Fruit fly (Drosophila melanogaster): ENCODE results near the gene Hipk.

Hipk gene

DNA sequence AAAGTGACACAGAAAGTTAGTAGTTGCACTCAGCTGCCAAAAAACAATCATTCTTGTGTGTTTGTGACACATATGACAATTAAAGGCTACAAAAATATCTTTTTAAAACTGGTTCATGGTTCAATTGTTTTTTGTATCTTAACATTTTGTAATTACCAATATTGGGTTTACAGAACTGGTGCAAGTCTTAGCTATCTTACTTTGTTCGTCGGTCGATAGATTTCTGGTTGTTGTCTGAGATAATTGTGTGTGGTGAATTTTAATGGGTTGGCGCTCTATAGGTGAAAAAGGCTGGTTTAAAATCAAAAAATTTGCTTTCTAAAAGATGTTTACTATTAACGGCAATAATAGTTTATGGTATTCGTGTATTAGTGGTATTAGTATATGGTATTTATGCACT is 61.8 kb downstream of the Hipk start (continued):
- TF ChIP-seq CG2199 (GFP tag; IDR thresholded peaks at IDR 0.05) (0 out of 3 replicates have a peak, but pooled peaks have one; percentile 50), unc-4 (GFP tag; IDR thresholded peaks at IDR 0.05; ENCODE audit: partially characterized antibody) (peak; percentile 68), hbn (GFP tag; IDR thresholded peaks at IDR 0.05; ENCODE audit: partially characterized antibody) (peak; percentile 43; the same call in 1 of the 2 replicates), Meics (GFP tag; optimal IDR thresholded peaks at IDR 0.05) (no peak), CG14965 (GFP tag; optimal IDR thresholded peaks at IDR 0.05; ENCODE audit: borderline replicate concordance) (no peak), trem (tag; optimal IDR thresholded peaks at IDR 0.05) (peak; percentile 39), tap (tag; optimal IDR thresholded peaks at IDR 0.05) (no peak), gfzf (GFP tag; optimal IDR thresholded peaks at IDR 0.05) (peak; percentile 49), CTCF (GFP tag; optimal IDR thresholded peaks at IDR 0.05) (peak; percentile 80), zen (tag; optimal IDR thresholded peaks at IDR 0.05) (peak; percentile 67), Dp (GFP tag; optimal IDR thresholded peaks at IDR 0.05) (peak; percentile 80), CG14710 (tag; optimal IDR thresholded peaks at IDR 0.05) (peak; percentile 25), E2f2 (GFP tag; IDR thresholded peaks at IDR 0.05) (peak; percentile 90), exex (tag; optimal IDR thresholded peaks at IDR 0.05) (peak; percentile 64), phol (tag; optimal IDR thresholded peaks at IDR 0.05) (peak; percentile 10)

DNA sequence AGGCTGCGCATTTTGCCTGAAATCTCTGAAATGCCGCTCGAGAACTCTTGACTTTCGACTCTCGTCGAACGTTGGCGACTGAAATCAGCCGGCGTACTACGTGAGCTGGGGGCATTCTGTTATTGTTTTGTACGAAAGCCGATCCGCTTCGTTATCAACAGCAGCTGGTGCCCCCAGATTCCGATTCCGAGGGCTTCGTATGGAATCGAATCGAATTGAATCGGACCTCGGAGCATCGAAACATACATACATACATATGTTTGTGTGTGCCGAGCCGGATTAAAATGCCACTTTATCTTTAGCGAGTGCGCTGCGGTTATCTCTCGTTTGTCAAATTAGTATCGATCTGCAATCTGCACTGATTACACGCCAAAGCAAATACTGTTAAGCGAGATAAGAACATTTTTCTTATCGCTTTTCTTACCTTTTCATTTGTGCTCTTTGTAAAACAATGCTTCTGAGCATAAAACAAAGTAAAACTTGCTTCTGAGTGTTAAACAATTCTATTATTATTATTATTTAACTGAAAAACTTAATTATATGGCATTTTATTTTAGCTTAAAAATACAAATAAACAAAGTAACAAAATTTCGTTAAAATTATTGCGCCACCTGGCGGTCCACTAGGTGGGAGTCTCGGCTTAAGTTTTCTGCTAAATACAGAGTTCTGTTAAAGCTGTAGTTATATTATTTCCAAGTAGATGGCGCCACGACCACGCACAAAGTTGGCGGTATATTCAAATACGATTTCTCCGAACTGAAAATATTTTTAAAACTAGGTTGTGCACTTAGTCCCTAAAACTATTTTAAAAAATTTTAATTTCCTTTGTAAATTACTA is 63.8 kb downstream of the Hipk start, which contains the start of gene Reg-2:
TSS of gene Reg-2 (minus strand) at position 80 of the 838 bp plus-strand sequence.
- TF ChIP-seq E2f2 (GFP tag; IDR thresholded peaks at IDR 0.05) (peak; percentile 96), bab2 (GFP tag; optimal IDR thresholded peaks at IDR 0.05) (no peak), prd (optimal IDR thresholded peaks at IDR 0.05) (no peak), prd (GFP tag; IDR thresholded peaks at IDR 0.05) (peak; percentile 14; the same call in 1 of the 3 replicates), otp (GFP tag; IDR thresholded peaks at IDR 0.05) (no peak), CG7839 (tag; optimal IDR thresholded peaks at IDR 0.05) (peak; percentile 34), CG31224 (GFP tag; IDR thresholded peaks at IDR 0.05) (no peak), Xbp1 (GFP tag; optimal IDR thresholded peaks at IDR 0.05) (peak; percentile 33), Six4 (GFP tag; optimal IDR thresholded peaks at IDR 0.05) (no peak), CG10959 (GFP tag; IDR thresholded peaks at IDR 0.05) (no peak), sqz (GFP tag; optimal IDR thresholded peaks at IDR 0.05) (peak; percentile 6), gem (tag; optimal IDR thresholded peaks at IDR 0.05) (peak; percentile 32), pzg (GFP tag; optimal IDR thresholded peaks at IDR 0.05) (peak; percentile 28), CG4854 (GFP tag; optimal IDR thresholded peaks at IDR 0.05) (no peak), CG1792 (GFP tag; optimal IDR thresholded peaks at IDR 0.05) (no peak), tll (GFP tag; optimal IDR thresholded peaks at IDR 0.05) (no peak), CG7786 (GFP tag; optimal IDR thresholded peaks at IDR 0.05) (no peak), HLH4C (GFP tag; IDR thresholded peaks at IDR 0.05; ENCODE audit: partially characterized antibody) (no peak), ems (GFP tag; optimal IDR thresholded peaks at IDR 0.05) (no peak), dm (GFP tag; optimal IDR thresholded peaks at IDR 0.05) (no peak), NFAT (GFP tag; IDR thresholded peaks at IDR 0.05) (peak; percentile 59), Meics (GFP tag; optimal IDR thresholded peaks at IDR 0.05) (peak; percentile 12), CG12659 (GFP tag; optimal IDR thresholded peaks at IDR 0.05) (peak; percentile 45), CG16779 (GFP tag; IDR thresholded peaks at IDR 0.05) (no peak), klu (GFP tag; IDR thresholded peaks at IDR 0.05) (no peak), CG33213 (GFP tag; optimal IDR thresholded peaks at IDR 0.05) (peak; percentile 42), gsb-n (tag; optimal IDR thresholded peaks at IDR 0.05) (no peak), Drgx (GFP tag; IDR thresholded peaks at IDR 0.05) (no peak), Med (GFP tag) (peak; percentile 86), tup (GFP tag; optimal IDR thresholded peaks at IDR 0.05) (no peak), CG8089 (GFP tag; optimal IDR thresholded peaks at IDR 0.05) (no peak), CG1602 (GFP tag; optimal IDR thresholded peaks at IDR 0.05) (no peak), CG15601 (tag; optimal IDR thresholded peaks at IDR 0.05) (peak; percentile 31), pum (GFP tag; optimal IDR thresholded peaks at IDR 0.05) (no peak), gfzf (GFP tag; optimal IDR thresholded peaks at IDR 0.05) (peak; percentile 21), CG32772 (GFP tag; IDR thresholded peaks at IDR 0.05) (no peak)

All from whole organism, embryonic.